Fruit fly (Drosophila melanogaster) whole organism, prepupa: ENCODE results near the gene Edg91.

Source experiments
- CG6163 ChIP-seq: fragments of 200-800 bp; sonication (Bioruptor generic); IDR thresholded peaks from 3 replicates; pipeline ENCODE4 v1.3.6; 2022; ENCODE audit warnings: missing biosample characterization, missing genetic modification characterization
- CG6276 ChIP-seq: fragments of 200-800 bp; sonication (Bioruptor generic); optimal IDR thresholded peaks from 2 replicates; lab custom pipeline; 2017; ENCODE audit warnings: missing biosample characterization, mild to moderate bottlenecking, missing genetic modification characterization
- Hr4 ChIP-seq: fragments of 200-800 bp; sonication (Bioruptor generic); optimal IDR thresholded peaks from 3 replicates; lab custom pipeline; 2016; ENCODE audit warnings: missing biosample characterization, missing genetic modification characterization
- Met ChIP-seq: fragments of 200-800 bp; sonication (Bioruptor generic); optimal IDR thresholded peaks from 3 replicates; lab custom pipeline; 2016; ENCODE audit warnings: missing biosample characterization, missing genetic modification characterization
- eg ChIP-seq: fragments of 200-800 bp; sonication (Bioruptor generic); IDR thresholded peaks from 3 replicates; pipeline ENCODE4 v1.3.6; 2022; ENCODE audit warnings: missing biosample characterization, missing genetic modification characterization

DNA sequence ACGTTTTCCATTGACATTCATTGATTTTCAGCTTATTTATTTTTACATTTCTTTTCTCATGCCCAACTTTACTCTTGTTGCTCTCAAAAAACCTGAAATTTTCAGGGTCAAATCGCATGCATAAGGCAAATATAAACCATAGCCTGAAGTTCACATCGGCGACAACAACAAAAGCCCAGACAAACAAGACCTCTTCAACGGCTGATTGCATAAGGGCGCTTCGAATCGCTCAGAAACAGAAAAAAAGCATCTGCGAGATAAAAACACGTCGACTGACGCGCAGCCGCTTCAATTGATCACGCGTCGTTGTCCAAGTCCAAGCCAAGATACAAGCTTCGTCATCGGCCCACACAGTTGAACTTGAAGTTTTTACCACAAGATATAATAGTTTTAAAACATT lies 2.2 kb upstream of the Edg91 start, which contains the start of gene CG14327:
- no peak for TF ChIP-seq eg (GFP tag; lab: Robert Waterston, UW)
- TF ChIP-seq CG6163 (GFP tag; lab: Robert Waterston, UW): no peak
- TF ChIP-seq Hr4 (GFP tag; lab: Kevin White, UChicago): no peak
- no peak for TF ChIP-seq CG6276
- TF ChIP-seq Met (GFP tag; lab: Kevin White, UChicago): no peak
